Fruit fly (Drosophila melanogaster): ENCODE results near the gene Inx5.
A peak's percentile ranks its signal among the peaks of the same experiment; 100 is the strongest.

Gene Inx5

DNA sequence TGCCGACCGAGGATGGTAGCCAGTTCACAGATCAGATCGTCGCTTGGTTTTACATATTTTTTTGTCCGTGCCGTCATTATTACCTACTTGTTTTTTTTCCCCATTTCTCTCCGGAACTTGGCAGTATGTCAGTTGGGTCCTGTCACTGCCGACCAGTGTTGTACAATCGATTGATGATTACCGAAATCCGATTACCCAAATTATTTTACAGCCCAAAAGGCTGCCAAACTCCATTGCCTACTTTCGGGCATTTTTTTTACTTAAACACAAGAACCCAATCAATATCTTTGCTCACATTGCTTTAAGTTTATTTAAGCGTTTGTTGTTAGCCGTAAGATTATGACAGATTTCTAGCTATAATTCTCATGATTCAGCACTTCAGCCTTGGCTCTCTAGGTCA lies at the start of gene Inx5:
TSS of gene Inx5 (minus strand) at position 93 of the 400 bp plus-strand sequence.
- TF ChIP-seq kay (GFP tag; ENCODE audit: borderline replicate concordance): no peak
- no peak for TF ChIP-seq bab1 (GFP tag; optimal IDR thresholded peaks at IDR 0.05)
- no peak for TF ChIP-seq CG7045 (GFP tag; optimal IDR thresholded peaks at IDR 0.05)
- TF ChIP-seq CG7101 (tag; optimal IDR thresholded peaks at IDR 0.05): no peak
- no peak for TF ChIP-seq cnc (optimal IDR thresholded peaks at IDR 0.05)
- TF ChIP-seq pad (GFP tag; optimal IDR thresholded peaks at IDR 0.05): no peak
- no peak for TF ChIP-seq Crg-1 (GFP tag; optimal IDR thresholded peaks at IDR 0.05)
- TF ChIP-seq Mnt (GFP tag; optimal IDR thresholded peaks at IDR 0.05): no peak

DNA sequence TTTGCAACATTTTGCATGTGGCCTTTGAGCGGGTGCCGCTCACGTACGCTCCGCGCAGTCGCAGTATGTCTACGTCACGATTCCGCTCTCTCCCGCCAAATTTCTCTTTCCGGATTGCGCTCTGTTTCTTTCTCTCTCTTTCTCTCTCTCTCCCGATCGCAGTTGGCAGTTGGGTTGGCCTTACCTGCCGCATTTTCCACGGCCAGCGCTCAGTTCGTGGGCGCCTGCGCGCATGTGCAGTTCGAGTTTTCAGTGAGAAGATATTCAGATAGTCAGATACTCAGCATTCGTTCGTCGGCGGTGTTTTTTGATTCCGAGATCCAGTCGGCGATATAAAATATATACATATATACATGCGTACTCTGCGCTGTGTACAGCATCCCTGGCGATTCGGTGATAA lies 49.7 kb upstream of the Inx5 start, which contains the start of gene CG7884:
TSS of gene CG7884 (plus strand) at position 208 of the 400 bp plus-strand sequence.
- TF ChIP-seq CG12768 (GFP tag; optimal IDR thresholded peaks at IDR 0.05) (no peak), kay (GFP tag; ENCODE audit: borderline replicate concordance) (no peak), Mnt (GFP tag; optimal IDR thresholded peaks at IDR 0.05) (no peak), cic (GFP tag; optimal IDR thresholded peaks at IDR 0.05) (no peak), bab1 (GFP tag; optimal IDR thresholded peaks at IDR 0.05) (no peak), Hr96 (GFP tag; optimal IDR thresholded peaks at IDR 0.05) (no peak), CG33017 (tag; optimal IDR thresholded peaks at IDR 0.05) (no peak), toe (GFP tag; optimal IDR thresholded peaks at IDR 0.05) (no peak), CG7045 (GFP tag; optimal IDR thresholded peaks at IDR 0.05) (no peak), pad (GFP tag; optimal IDR thresholded peaks at IDR 0.05) (no peak), ovo (GFP tag; optimal IDR thresholded peaks at IDR 0.05) (no peak), Crg-1 (GFP tag; optimal IDR thresholded peaks at IDR 0.05) (no peak), tj (GFP tag; optimal IDR thresholded peaks at IDR 0.05) (no peak), CG11617 (GFP tag; optimal IDR thresholded peaks at IDR 0.05) (no peak), CG1620 (GFP tag; optimal IDR thresholded peaks at IDR 0.05) (no peak)

DNA sequence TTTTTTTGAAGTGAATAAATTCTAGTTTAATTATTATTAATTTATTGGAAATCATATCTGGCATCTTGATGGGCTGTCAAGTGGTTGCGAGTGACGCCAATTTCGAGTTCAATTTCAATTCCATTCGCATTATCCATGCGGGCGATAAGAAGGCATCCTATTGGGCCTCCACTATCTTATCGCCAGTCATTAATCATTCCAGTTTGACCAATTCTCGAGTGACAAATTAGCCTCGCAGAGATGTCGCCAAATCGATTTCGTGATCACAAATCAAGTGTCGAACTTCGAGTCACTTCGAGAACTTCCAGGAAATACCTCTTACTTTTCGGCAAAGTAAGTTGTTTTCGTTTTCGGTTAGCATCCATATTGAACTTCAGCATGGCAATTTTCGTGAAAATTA lies 46.0 kb upstream of the Inx5 start:
- no peak for TF ChIP-seq CG12768 (GFP tag; optimal IDR thresholded peaks at IDR 0.05)
- TF ChIP-seq CG7101 (tag; optimal IDR thresholded peaks at IDR 0.05): no peak
- TF ChIP-seq kay (GFP tag; ENCODE audit: borderline replicate concordance): no peak
- TF ChIP-seq CG14711 (tag; optimal IDR thresholded peaks at IDR 0.05): no peak
- no peak for TF ChIP-seq Crg-1 (GFP tag; optimal IDR thresholded peaks at IDR 0.05)
- TF ChIP-seq CG1620 (GFP tag; optimal IDR thresholded peaks at IDR 0.05): no peak
- TF ChIP-seq bab1 (GFP tag; optimal IDR thresholded peaks at IDR 0.05): no peak
- TF ChIP-seq cic (GFP tag; optimal IDR thresholded peaks at IDR 0.05): no peak
- no peak for TF ChIP-seq CG11617 (GFP tag; optimal IDR thresholded peaks at IDR 0.05)
- no peak for TF ChIP-seq CG7045 (GFP tag; optimal IDR thresholded peaks at IDR 0.05)
- no peak for TF ChIP-seq CG33017 (tag; optimal IDR thresholded peaks at IDR 0.05)

DNA sequence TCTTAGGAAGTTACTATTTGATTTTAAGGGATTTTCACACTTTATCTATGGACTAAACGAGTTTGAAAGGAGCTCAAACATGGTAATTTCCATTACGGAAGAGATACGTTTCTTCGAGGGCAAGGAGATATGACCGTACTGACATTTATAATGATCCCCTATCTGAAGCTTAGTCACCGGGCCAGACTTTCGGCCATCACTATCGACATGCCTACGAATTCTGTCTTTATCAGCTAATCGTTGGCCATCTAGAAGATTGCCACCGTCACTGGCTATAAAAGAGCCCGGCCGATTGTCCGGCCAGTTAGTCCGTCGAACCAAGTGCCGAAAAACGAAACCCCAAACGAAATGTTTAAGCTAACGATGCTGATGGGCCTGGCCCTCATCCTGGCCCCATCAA lies 44.5 kb upstream of the Inx5 start, which contains the start of gene Muc18B:
TSS of gene Muc18B (plus strand) at position 301 of the 400 bp plus-strand sequence.
- no peak for TF ChIP-seq cnc (optimal IDR thresholded peaks at IDR 0.05)
- no peak for TF ChIP-seq CG1620 (GFP tag; optimal IDR thresholded peaks at IDR 0.05)
- no peak for TF ChIP-seq Hr96 (GFP tag; optimal IDR thresholded peaks at IDR 0.05)
- no peak for TF ChIP-seq CG7045 (GFP tag; optimal IDR thresholded peaks at IDR 0.05)
- TF ChIP-seq CG14711 (tag; optimal IDR thresholded peaks at IDR 0.05): no peak

DNA sequence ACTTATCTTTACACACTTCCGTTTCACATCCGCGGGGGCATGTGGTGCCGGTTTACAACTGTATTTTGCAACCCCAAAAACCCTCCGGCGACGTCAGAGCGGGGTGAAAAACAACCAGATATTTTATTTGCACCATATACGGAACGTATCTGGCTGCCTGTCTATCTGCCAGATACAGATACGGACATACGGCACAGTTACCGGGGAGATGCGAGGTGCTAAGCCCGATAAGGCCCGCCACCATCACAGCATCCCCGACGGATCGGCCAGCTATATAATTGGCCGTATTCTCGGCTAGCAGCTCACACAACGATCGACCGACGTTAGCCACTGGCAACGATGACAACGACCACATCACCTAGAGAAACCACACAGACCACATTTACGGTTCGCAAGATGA lies 42.3 kb upstream of the Inx5 start, which contains the start of gene Mur18B:
TSS of gene Mur18B (plus strand) at position 301 of the 400 bp plus-strand sequence.
- TF ChIP-seq kay (GFP tag; ENCODE audit: borderline replicate concordance) (no peak), CG1620 (GFP tag; optimal IDR thresholded peaks at IDR 0.05) (no peak), CG12768 (GFP tag; optimal IDR thresholded peaks at IDR 0.05) (no peak), Hr96 (GFP tag; optimal IDR thresholded peaks at IDR 0.05) (no peak), Crg-1 (GFP tag; optimal IDR thresholded peaks at IDR 0.05) (no peak), tj (GFP tag; optimal IDR thresholded peaks at IDR 0.05) (no peak), CG7045 (GFP tag; optimal IDR thresholded peaks at IDR 0.05) (no peak), toe (GFP tag; optimal IDR thresholded peaks at IDR 0.05) (no peak), CG7101 (tag; optimal IDR thresholded peaks at IDR 0.05) (no peak), cic (GFP tag; optimal IDR thresholded peaks at IDR 0.05) (no peak), Mnt (GFP tag; optimal IDR thresholded peaks at IDR 0.05) (no peak), Clk (GFP tag; optimal IDR thresholded peaks at IDR 0.05) (no peak), pad (GFP tag; optimal IDR thresholded peaks at IDR 0.05) (no peak)

DNA sequence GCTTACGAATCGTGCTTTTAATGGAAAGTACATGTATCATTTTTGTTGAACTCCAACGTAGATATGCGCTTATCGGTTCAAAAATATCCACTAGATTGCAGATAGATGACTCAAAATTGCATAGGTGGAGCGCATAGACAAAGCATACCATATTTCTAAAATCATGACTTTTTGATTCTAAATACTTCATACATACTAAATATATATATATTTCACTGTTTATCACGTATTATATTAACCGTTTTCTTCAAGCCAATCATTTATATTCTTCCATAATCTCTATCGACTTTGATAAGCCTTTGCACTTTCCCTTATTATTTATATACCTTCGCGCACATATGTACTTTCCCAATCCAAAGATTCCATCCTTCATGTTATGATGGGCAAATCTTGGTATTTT lies 41.3 kb upstream of the Inx5 start, which contains the start of gene CG14195:
TSS of gene CG14195 (minus strand) at position 101 of the 400 bp plus-strand sequence.
- TF ChIP-seq tj (GFP tag; optimal IDR thresholded peaks at IDR 0.05) (no peak), CG1620 (GFP tag; optimal IDR thresholded peaks at IDR 0.05) (no peak), CG12768 (GFP tag; optimal IDR thresholded peaks at IDR 0.05) (no peak), toe (GFP tag; optimal IDR thresholded peaks at IDR 0.05) (no peak), ovo (GFP tag; optimal IDR thresholded peaks at IDR 0.05) (no peak), CG33017 (tag; optimal IDR thresholded peaks at IDR 0.05) (no peak), Mnt (GFP tag; optimal IDR thresholded peaks at IDR 0.05) (no peak), CG11617 (GFP tag; optimal IDR thresholded peaks at IDR 0.05) (no peak), bab1 (GFP tag; optimal IDR thresholded peaks at IDR 0.05) (no peak), Clk (GFP tag; optimal IDR thresholded peaks at IDR 0.05) (no peak), cnc (optimal IDR thresholded peaks at IDR 0.05) (no peak), CG14711 (tag; optimal IDR thresholded peaks at IDR 0.05) (no peak), cic (GFP tag; optimal IDR thresholded peaks at IDR 0.05) (no peak), Crg-1 (GFP tag; optimal IDR thresholded peaks at IDR 0.05) (no peak), CG7045 (GFP tag; optimal IDR thresholded peaks at IDR 0.05) (no peak), CG7101 (tag; optimal IDR thresholded peaks at IDR 0.05) (no peak), kay (GFP tag; ENCODE audit: borderline replicate concordance) (no peak)

DNA sequence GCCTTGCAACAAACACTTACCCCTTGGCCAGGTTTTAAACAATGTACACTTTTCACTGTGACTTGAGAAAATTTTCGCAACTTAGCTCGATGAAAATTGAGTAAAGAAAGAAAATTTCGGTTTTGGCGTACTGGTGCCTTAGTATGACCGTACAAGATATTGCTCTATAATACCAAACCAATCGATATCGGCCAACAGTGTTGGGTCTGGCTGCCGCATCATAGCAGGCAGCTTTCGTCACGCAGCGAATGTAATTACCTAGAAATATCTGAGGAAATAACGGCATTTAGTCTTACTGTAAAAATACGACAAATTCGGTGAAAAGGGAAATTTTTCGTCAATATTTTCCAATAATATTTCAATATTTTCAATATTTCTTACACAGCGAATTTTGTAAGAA lies 37.3 kb upstream of the Inx5 start, which contains the start of gene Ulp1:
TSS of gene Ulp1 (minus strand) at position 174 of the 400 bp plus-strand sequence.
- TF ChIP-seq Crg-1 (GFP tag; optimal IDR thresholded peaks at IDR 0.05) (peak; percentile 5), Mnt (GFP tag; optimal IDR thresholded peaks at IDR 0.05) (peak; percentile 4), CG7101 (tag; optimal IDR thresholded peaks at IDR 0.05) (no peak), bab1 (GFP tag; optimal IDR thresholded peaks at IDR 0.05) (peak; percentile 61), cic (GFP tag; optimal IDR thresholded peaks at IDR 0.05) (no peak), Hr96 (GFP tag; optimal IDR thresholded peaks at IDR 0.05) (no peak), kay (GFP tag; ENCODE audit: borderline replicate concordance) (no peak), Clk (GFP tag; optimal IDR thresholded peaks at IDR 0.05) (no peak), pad (GFP tag; optimal IDR thresholded peaks at IDR 0.05) (peak; percentile 18), cnc (optimal IDR thresholded peaks at IDR 0.05) (no peak), tj (GFP tag; optimal IDR thresholded peaks at IDR 0.05) (peak; percentile 31), CG11617 (GFP tag; optimal IDR thresholded peaks at IDR 0.05) (no peak), ovo (GFP tag; optimal IDR thresholded peaks at IDR 0.05) (peak; percentile 77), toe (GFP tag; optimal IDR thresholded peaks at IDR 0.05) (no peak), CG12768 (GFP tag; optimal IDR thresholded peaks at IDR 0.05) (no peak), CG14711 (tag; optimal IDR thresholded peaks at IDR 0.05) (no peak), CG33017 (tag; optimal IDR thresholded peaks at IDR 0.05) (no peak), CG7045 (GFP tag; optimal IDR thresholded peaks at IDR 0.05) (no peak), CG1620 (GFP tag; optimal IDR thresholded peaks at IDR 0.05) (peak; percentile 48), CG5204 (GFP tag; optimal IDR thresholded peaks at IDR 0.05) (no peak)

All from whole organism, adult.